Fruit fly (Drosophila melanogaster): Measurements from ENCODE around the gene CG17122.

- TF ChIP-seq CG34367 (tag; optimal IDR thresholded peaks at IDR 0.05) (no peak), rn (GFP tag; IDR thresholded peaks at IDR 0.05) (no peak), CG15710 (tag; optimal IDR thresholded peaks at IDR 0.05) (no peak), fd96Ca (GFP tag; IDR thresholded peaks at IDR 0.05) (no peak), CG9948 (tag; optimal IDR thresholded peaks at IDR 0.05) (no peak), Snoo (tag; optimal IDR thresholded peaks at IDR 0.05) (no peak), CG8301 (tag; optimal IDR thresholded peaks at IDR 0.05) (no peak), CG12605 (GFP tag; IDR thresholded peaks at IDR 0.05) (no peak), EcR (GFP tag; optimal IDR thresholded peaks at IDR 0.05) (peak; percentile 97)
These were observed 44.9 kb downstream of the CG17122 start for dm6 chr3L:20230178-20230775.
